Worm (Caenorhabditis elegans) whole organism, late embryonic: ENCODE results near the gene ZC204.17.

Experiments used
- C08G9.2 ChIP-seq: sonication (generic microtip); optimal IDR thresholded peaks from 2 replicates; lab custom pipeline; 2016; ENCODE audit warnings: mild to moderate bottlenecking, missing genetic modification characterization, moderate library complexity, missing compliant biosample characterization
- ahr-1 ChIP-seq: sonication (generic microtip); optimal IDR thresholded peaks from 2 replicates; lab custom pipeline; 2016; ENCODE audit warnings: missing genetic modification characterization, missing compliant biosample characterization
- ceh-19 ChIP-seq: fragments of 200-800 bp; sonication (Bioruptor generic); optimal IDR thresholded peaks from 2 replicates; lab custom pipeline; 2018; ENCODE audit warnings: mild to moderate bottlenecking, missing genetic modification characterization, missing compliant biosample characterization
- ceh-2 ChIP-seq: sonication (generic microtip); optimal IDR thresholded peaks from 2 replicates; lab custom pipeline; 2016; ENCODE audit warnings: missing genotype, missing genetic modification characterization, missing compliant biosample characterization
- dmd-4 ChIP-seq: sonication (generic microtip); optimal IDR thresholded peaks from 2 replicates; lab custom pipeline; 2016; ENCODE audit warnings: borderline replicate concordance, missing genetic modification characterization, missing compliant biosample characterization
- ets-4 ChIP-seq: sonication (generic microtip); optimal IDR thresholded peaks from 2 replicates; lab custom pipeline; 2016; ENCODE audit warnings: missing genetic modification characterization, missing compliant biosample characterization
- hlh-6 ChIP-seq: sonication (generic microtip); optimal IDR thresholded peaks from 2 replicates; lab custom pipeline; 2016; ENCODE audit warnings: missing genotype, missing genetic modification characterization, missing compliant biosample characterization
- lin-11 ChIP-seq: fragments of 200-800 bp; sonication (Bioruptor generic); optimal IDR thresholded peaks from 2 replicates; lab custom pipeline; 2018; ENCODE audit warnings: mild to moderate bottlenecking, missing genetic modification characterization, missing compliant biosample characterization
- nhr-11 ChIP-seq: fragments of 150-350 bp; optimal IDR thresholded peaks from 2 replicates; lab custom pipeline; 2014; ENCODE audit warnings: missing biosample characterization, missing genetic modification characterization
- pros-1 ChIP-seq: fragments of 150-350 bp; optimal IDR thresholded peaks from 2 replicates; lab custom pipeline; 2014; ENCODE audit warnings: missing biosample characterization, missing genetic modification reagents, missing genetic modification characterization
- ref-2 ChIP-seq: sonication (generic microtip); optimal IDR thresholded peaks from 2 replicates; lab custom pipeline; 2016; ENCODE audit warnings: missing genetic modification characterization, missing compliant biosample characterization
- sox-2 ChIP-seq: fragments of 200-800 bp; sonication (Bioruptor generic); IDR thresholded peaks from 2 replicates; pipeline ENCODE4 v1.3.6; 2022; ENCODE audit warnings: missing genetic modification reagents, missing genetic modification characterization, missing compliant biosample characterization
- unc-3 ChIP-seq, 2 experiments: fragments of 200-800 bp in 1 of 2; sonication (Bioruptor generic) in 1 of 2; sonication (generic microtip) in 1 of 2; conservative IDR thresholded peaks in 1 of 2; optimal IDR thresholded peaks in 1 of 2; 2 replicates each; pipeline versions ENCODE4 v1.3.6 to Lab custom; 2016 to 2022; ENCODE audit warnings: missing compliant biosample characterization in 2 of 2, missing genetic modification characterization in 2 of 2, missing genetic modification reagents in 1 of 2
- unc-86 ChIP-seq: sonication (generic microtip); optimal IDR thresholded peaks from 2 replicates; lab custom pipeline; 2016; ENCODE audit warnings: missing genetic modification characterization, missing compliant biosample characterization

ce11 chrII:1618948-1619347 is 27.2 kb downstream of the ZC204.17 start, which contains the start of gene fbxa-166:
- TF ChIP-seq pros-1 (tag; lab: Kevin White, UChicago) = no peak
- TF ChIP-seq unc-86 (tag; lab: Kevin White, UChicago) = no peak
- TF ChIP-seq hlh-6 = no peak
- no peak for TF ChIP-seq ets-4 (tag; lab: Kevin White, UChicago)
- TF ChIP-seq ceh-2 = no peak
- TF ChIP-seq lin-11 (tag; lab: Kevin White, UChicago) = no peak
- no peak for TF ChIP-seq nhr-11 (tag; lab: Kevin White, UChicago)
- TF ChIP-seq C08G9.2 (tag; lab: Kevin White, UChicago) = no peak
- no peak for TF ChIP-seq unc-3 (GFP tag; conservative IDR thresholded peaks at IDR 0.05; lab: Robert Waterston, UW)
- TF ChIP-seq unc-3 (tag; optimal IDR thresholded peaks at IDR 0.05; lab: Kevin White, UChicago) = no peak
- no peak for TF ChIP-seq dmd-4 (tag; lab: Kevin White, UChicago)
- no peak for TF ChIP-seq ahr-1 (tag; lab: Kevin White, UChicago)
- TF ChIP-seq sox-2 = no peak
- TF ChIP-seq ref-2 (tag; lab: Kevin White, UChicago) = no peak
- TF ChIP-seq ceh-19 (GFP tag; lab: Kevin White, UChicago) = no peak
